Worm (Caenorhabditis elegans) whole organism, L1 larva: ENCODE results near the gene tnt-2.

Experiments used
- C04F5.9 ChIP-seq: sonication (generic microtip); optimal IDR thresholded peaks from 2 replicates; lab custom pipeline; 2016; ENCODE audit warnings: missing genetic modification characterization, missing compliant biosample characterization
- F16B12.6 ChIP-seq: fragments of 150-350 bp; optimal IDR thresholded peaks from 2 replicates; lab custom pipeline; 2014; ENCODE audit warnings: missing biosample characterization, missing genetic modification characterization
- aly-2 ChIP-seq: fragments of 150-350 bp; optimal IDR thresholded peaks from 2 replicates; lab custom pipeline; 2014; ENCODE audit warnings: missing biosample characterization, missing genetic modification characterization
- ceh-82 ChIP-seq, 3 experiments: fragments of 150-350 bp in 1 of 3; sonication (generic microtip) in 2 of 3; optimal IDR thresholded peaks; 2 replicates each; lab custom pipeline; 2014 to 2017; ENCODE audit warnings: missing biosample characterization in 3 of 3, missing genetic modification characterization in 3 of 3
- ceh-90 ChIP-seq: sonication (generic microtip); optimal IDR thresholded peaks from 2 replicates; lab custom pipeline; 2016; ENCODE audit warnings: missing genetic modification characterization, missing compliant biosample characterization
- dpl-1 ChIP-seq, 3 experiments: fragments of 150-350 bp in 2 of 3; sonication (generic microtip) in 1 of 3; optimal IDR thresholded peaks; 2 replicates each; lab custom pipeline; 2014 to 2017; ENCODE audit warnings: missing biosample characterization in 3 of 3, missing genetic modification characterization in 3 of 3, missing genetic modification reagents in 3 of 3
- dsc-1 ChIP-seq: sonication (generic microtip); optimal IDR thresholded peaks from 2 replicates; lab custom pipeline; 2016; ENCODE audit warnings: mild to moderate bottlenecking, missing genetic modification characterization, missing compliant biosample characterization
- elt-3 ChIP-seq, 6 experiments: fragments of 150-350 bp in 1 of 6; sonication (generic microtip); optimal IDR thresholded peaks; 2 replicates each; lab custom pipeline; 2017 to 2018; ENCODE audit warnings: missing biosample characterization in 6 of 6, missing genetic modification characterization in 6 of 6, inconsistent platforms in 1 of 6
- fkh-10 ChIP-seq: sonication (generic microtip); optimal IDR thresholded peaks from 2 replicates; lab custom pipeline; 2017; ENCODE audit warnings: missing biosample characterization, missing genetic modification reagents, missing genetic modification characterization
- fkh-4 ChIP-seq: sonication (generic microtip); optimal IDR thresholded peaks from 2 replicates; lab custom pipeline; 2016; ENCODE audit warnings: missing compliant biosample characterization, missing genetic modification characterization, borderline replicate concordance
- fkh-8 ChIP-seq: sonication (generic microtip); optimal IDR thresholded peaks from 2 replicates; lab custom pipeline; 2016; ENCODE audit warnings: mild to moderate bottlenecking, missing genetic modification characterization, missing compliant biosample characterization
- fos-1 ChIP-seq: fragments of 150-350 bp; optimal IDR thresholded peaks from 2 replicates; lab custom pipeline; 2014; ENCODE audit warnings: missing biosample characterization, missing genetic modification characterization
- grh-1 ChIP-seq: fragments of 200-800 bp; sonication (Bioruptor generic); IDR thresholded peaks from 2 replicates; pipeline ENCODE4 v1.3.6; 2022; ENCODE audit warnings: missing genetic modification reagents, missing genetic modification characterization, missing compliant biosample characterization
- hlh-17 ChIP-seq: fragments of 200-800 bp; sonication (Bioruptor generic); optimal IDR thresholded peaks from 2 replicates; lab custom pipeline; 2018; ENCODE audit warnings: missing genetic modification characterization, mild to moderate bottlenecking, missing compliant biosample characterization, moderate library complexity, borderline replicate concordance
- lin-14 ChIP-seq: fragments of 200-800 bp; sonication (Bioruptor generic); optimal IDR thresholded peaks from 2 replicates; lab custom pipeline; 2018; ENCODE audit warnings: mild to moderate bottlenecking, missing genetic modification characterization, moderate library complexity, missing compliant biosample characterization
- lin-35 ChIP-seq, 2 experiments: fragments of 150-350 bp; optimal IDR thresholded peaks; 2 replicates each; lab custom pipeline; 2014; ENCODE audit warnings: missing biosample characterization in 2 of 2, missing genetic modification characterization in 2 of 2, missing genetic modification reagents in 2 of 2
- lsy-2 ChIP-seq, 2 experiments: fragments of 150-350 bp; optimal IDR thresholded peaks; 2 replicates each; lab custom pipeline; 2014; ENCODE audit warnings: missing biosample characterization in 2 of 2, missing genetic modification characterization in 2 of 2
- mep-1 ChIP-seq: fragments of 150-350 bp; optimal IDR thresholded peaks from 2 replicates; lab custom pipeline; 2014; ENCODE audit warnings: missing biosample characterization, missing genetic modification characterization
- nhr-19 ChIP-seq: fragments of 200-800 bp; sonication (Bioruptor generic); conservative IDR thresholded peaks from 2 replicates; pipeline ENCODE4 v1.3.6; 2022; ENCODE audit warnings: missing genetic modification characterization, missing compliant biosample characterization
- nhr-20 ChIP-seq: sonication (generic microtip); optimal IDR thresholded peaks from 2 replicates; lab custom pipeline; 2016; ENCODE audit warnings: mild to moderate bottlenecking, missing genetic modification characterization, missing compliant biosample characterization
- nhr-28 ChIP-seq: fragments of 150-350 bp; optimal IDR thresholded peaks from 2 replicates; lab custom pipeline; 2014; ENCODE audit warnings: missing biosample characterization, missing genetic modification characterization
- nhr-71 ChIP-seq: sonication (generic microtip); optimal IDR thresholded peaks from 2 replicates; lab custom pipeline; 2016; ENCODE audit warnings: mild to moderate bottlenecking, missing genetic modification characterization, moderate library complexity, missing compliant biosample characterization
- nhr-77 ChIP-seq: fragments of 150-350 bp; optimal IDR thresholded peaks from 2 replicates; lab custom pipeline; 2014; ENCODE audit warnings: missing biosample characterization, missing genetic modification characterization
- pag-3 ChIP-seq: sonication (generic microtip); optimal IDR thresholded peaks from 2 replicates; lab custom pipeline; 2017; ENCODE audit warnings: missing genetic modification characterization, mild to moderate bottlenecking, missing compliant biosample characterization, antibody characterized with exemption, borderline replicate concordance; ENCODE audit not compliant: insufficient read depth
- pax-3 ChIP-seq: fragments of 200-800 bp; sonication (Bioruptor generic); optimal IDR thresholded peaks from 2 replicates; lab custom pipeline; 2018; ENCODE audit warnings: mild to moderate bottlenecking, missing genetic modification characterization, moderate library complexity, missing compliant biosample characterization
- rnt-1 ChIP-seq: sonication (generic microtip); optimal IDR thresholded peaks from 2 replicates; lab custom pipeline; 2016; ENCODE audit warnings: mild to moderate bottlenecking, missing genetic modification characterization, moderate library complexity, missing compliant biosample characterization
- snpc-4 ChIP-seq: fragments of 150-350 bp; optimal IDR thresholded peaks from 2 replicates; lab custom pipeline; 2014; ENCODE audit warnings: missing biosample characterization, missing genetic modification characterization
- snu-23 ChIP-seq: sonication (generic microtip); optimal IDR thresholded peaks from 2 replicates; lab custom pipeline; 2016; ENCODE audit warnings: missing genetic modification characterization, missing compliant biosample characterization
- sox-4 ChIP-seq: sonication (generic microtip); optimal IDR thresholded peaks from 2 replicates; lab custom pipeline; 2016; ENCODE audit warnings: missing genetic modification characterization, missing compliant biosample characterization
- tlp-1 ChIP-seq: fragments of 150-350 bp; optimal IDR thresholded peaks from 2 replicates; lab custom pipeline; 2014; ENCODE audit warnings: missing biosample characterization, missing genetic modification characterization
- unc-62 ChIP-seq: fragments of 150-350 bp; optimal IDR thresholded peaks from 2 replicates; lab custom pipeline; 2014; ENCODE audit warnings: missing biosample characterization, missing genetic modification reagents, missing genetic modification characterization
- vab-15 ChIP-seq: sonication (generic microtip); optimal IDR thresholded peaks from 2 replicates; lab custom pipeline; 2017; ENCODE audit warnings: missing genotype, mild to moderate bottlenecking, missing genetic modification characterization, missing compliant biosample characterization
- zag-1 ChIP-seq: fragments of 150-350 bp; optimal IDR thresholded peaks from 2 replicates; lab custom pipeline; 2014; ENCODE audit warnings: missing biosample characterization, missing genetic modification characterization
- zip-4 ChIP-seq: fragments of 200-800 bp; sonication (Bioruptor generic); optimal IDR thresholded peaks from 2 replicates; lab custom pipeline; 2018; ENCODE audit warnings: mild to moderate bottlenecking, missing genetic modification characterization, moderate library complexity, missing compliant biosample characterization

tnt-2 gene

DNA sequence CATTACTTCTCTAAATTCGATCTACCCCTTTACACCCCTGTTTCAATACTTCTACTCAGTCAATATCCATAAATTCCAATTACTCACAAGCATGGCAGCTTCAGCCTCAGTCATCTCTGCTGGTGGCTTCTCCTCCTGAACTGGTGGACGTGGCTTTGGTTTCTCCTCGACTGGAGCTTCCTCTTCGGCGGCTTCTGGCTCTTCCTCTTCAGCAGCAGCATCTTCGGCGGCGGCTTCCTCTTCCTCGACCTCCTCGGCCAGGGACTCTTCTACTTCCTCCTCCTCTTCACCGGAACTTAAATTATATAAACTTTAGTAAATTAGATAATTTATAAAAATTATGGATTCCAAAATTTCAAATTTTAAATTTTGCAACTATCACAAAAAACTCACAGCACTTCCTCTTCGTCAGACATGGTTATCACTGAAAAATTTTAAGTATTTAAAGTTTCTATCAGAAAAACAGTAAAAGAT is at the start of gene tnt-2:
Gene tnt-2 (minus strand): TSS at position 424 of the 474 bp plus-strand sequence.
- TF ChIP-seq fkh-10 (no peak), aly-2 (no peak), sox-4 (tag; lab: Kevin White, UChicago) (no peak), nhr-77 (no peak), tlp-1 (no peak)

DNA sequence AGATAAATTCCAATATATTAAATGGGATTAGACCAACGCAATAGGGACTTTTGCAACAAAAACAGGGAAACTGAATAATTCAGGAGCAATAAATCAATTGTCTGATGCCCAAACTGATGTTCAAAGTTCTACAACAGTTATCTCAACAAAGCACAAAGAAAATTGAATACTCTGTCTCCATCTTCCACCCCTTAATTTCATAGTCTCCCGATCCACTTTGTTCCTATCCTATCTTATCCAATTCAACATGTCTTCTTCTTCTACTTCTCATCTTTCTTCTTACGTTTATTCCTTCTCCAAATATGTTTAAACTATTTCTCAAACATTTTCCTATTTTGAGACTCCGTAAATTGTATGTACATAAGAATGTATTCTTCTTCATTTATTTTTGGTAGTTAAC is 47.0 kb upstream of the tnt-2 start:
- TF ChIP-seq lin-14 (GFP tag; lab: Kevin White, UChicago) = peak; percentile 28
- TF ChIP-seq fkh-10 = peak; percentile 61
- no peak for TF ChIP-seq dsc-1
- TF ChIP-seq, all 84 proteins: peak for 2

DNA sequence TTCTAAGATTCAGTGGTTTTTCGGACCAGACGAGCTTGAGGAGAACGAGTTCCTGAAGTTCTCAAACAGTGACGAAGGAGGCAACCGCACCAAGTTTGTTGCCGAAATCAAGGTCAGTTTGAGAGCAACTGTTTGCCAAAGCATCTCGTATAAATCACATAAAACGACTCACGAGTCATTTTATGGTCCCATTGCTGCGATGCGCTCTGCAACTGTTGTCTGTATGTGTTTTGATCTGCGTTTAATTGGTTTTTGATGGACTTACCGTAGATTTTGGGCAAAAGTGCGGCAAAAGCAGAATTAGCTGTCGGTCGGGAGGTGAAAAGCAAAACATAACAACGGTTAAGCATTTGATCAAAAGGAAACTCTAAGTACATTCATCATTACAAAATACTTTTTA is 40.7 kb upstream of the tnt-2 start:
- TF ChIP-seq zip-4 (no peak), lin-35 (GFP tag; optimal IDR thresholded peaks at IDR 0.05; lab: Kevin White, UChicago) (no peak), nhr-20 (tag; lab: Kevin White, UChicago) (peak; percentile 8), nhr-77 (no peak), rnt-1 (tag; lab: Kevin White, UChicago) (peak; percentile 86), nhr-19 (GFP tag; lab: Robert Waterston, UW) (peak; percentile 50), nhr-71 (tag; lab: Kevin White, UChicago) (peak; percentile 86), lsy-2 (tag; optimal IDR thresholded peaks at IDR 0.05; lab: Kevin White, UChicago) (peak in 1 of 2 experiments; percentile 31), snpc-4 (tag; lab: Kevin White, UChicago) (no peak), snu-23 (peak; percentile 3), nhr-28 (tag; lab: Kevin White, UChicago) (no peak), elt-3 (tag; optimal IDR thresholded peaks at IDR 0.05; lab: Kevin White, UChicago) (no peak), fkh-8 (tag; lab: Kevin White, UChicago) (no peak), lin-14 (GFP tag; lab: Kevin White, UChicago) (peak; percentile 14), ceh-82 (tag; optimal IDR thresholded peaks at IDR 0.05; lab: Kevin White, UChicago) (no peak), zag-1 (no peak), F16B12.6 (tag; lab: Kevin White, UChicago) (no peak), grh-1 (no peak), hlh-17 (GFP tag; lab: Kevin White, UChicago) (no peak), fos-1 (no peak)

DNA sequence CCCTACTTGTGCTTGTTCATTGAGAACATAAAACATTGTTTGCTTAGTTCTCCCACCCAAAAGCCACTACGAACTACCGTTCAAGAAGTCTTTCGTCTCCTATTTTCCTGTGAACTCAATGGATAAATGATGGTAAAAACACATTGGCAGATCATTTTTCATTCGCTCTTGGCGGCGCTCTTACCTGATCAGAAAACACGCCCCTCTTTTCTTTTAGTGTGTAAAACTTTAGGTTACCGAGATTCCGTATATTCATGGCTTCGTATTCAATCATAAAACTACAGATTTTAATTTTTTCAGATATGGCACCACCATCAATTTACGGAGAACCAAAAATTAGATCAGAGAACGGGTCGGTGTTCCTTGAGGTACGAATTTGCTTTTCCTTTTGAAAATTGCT is 40.3 kb upstream of the tnt-2 start, which contains the start of gene zig-12:
Gene zig-12 (plus strand): TSS at position 301 of the 400 bp plus-strand sequence.
- TF ChIP-seq fkh-4 (tag; lab: Kevin White, UChicago) (no peak), C04F5.9 (tag; lab: Kevin White, UChicago) (no peak), mep-1 (tag; lab: Kevin White, UChicago) (no peak), unc-62 (GFP tag; lab: Kevin White, UChicago) (no peak), pax-3 (no peak), sox-4 (tag; lab: Kevin White, UChicago) (no peak), nhr-77 (no peak), ceh-90 (tag; lab: Kevin White, UChicago) (no peak)

DNA sequence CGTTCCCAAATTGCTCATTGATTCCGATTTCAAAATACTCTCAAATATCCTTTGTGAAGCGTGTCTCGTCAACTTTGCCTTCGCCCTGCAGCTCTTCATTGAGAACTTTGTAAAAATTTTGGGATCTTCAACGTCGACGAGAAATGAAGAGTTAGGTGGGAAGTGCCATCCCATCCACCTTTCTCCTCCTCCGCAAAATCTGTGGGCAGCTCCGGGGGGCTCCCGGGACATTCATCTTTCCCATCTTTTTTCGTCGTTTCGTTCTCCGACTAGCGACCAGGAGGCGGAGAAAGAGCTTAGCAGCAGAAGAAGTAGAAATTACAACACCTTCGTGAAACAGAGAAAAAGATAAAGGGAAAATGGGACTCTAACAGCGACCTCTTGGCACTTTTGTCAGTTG is 39.6 kb upstream of the tnt-2 start:
- peak; percentile 7 for TF ChIP-seq snu-23
- peak; percentile 44 for TF ChIP-seq nhr-71 (tag; lab: Kevin White, UChicago)
- TF ChIP-seq C04F5.9 (tag; lab: Kevin White, UChicago) = no peak
- peak; percentile 20 for TF ChIP-seq pag-3 (tag; lab: Kevin White, UChicago)
- TF ChIP-seq nhr-77 = no peak
- peak; percentile 62 for TF ChIP-seq lin-14 (GFP tag; lab: Kevin White, UChicago)
- TF ChIP-seq dpl-1 (GFP tag; optimal IDR thresholded peaks at IDR 0.05; lab: Kevin White, UChicago) = no peak
- TF ChIP-seq rnt-1 (tag; lab: Kevin White, UChicago) = peak; percentile 44
- TF ChIP-seq vab-15 (tag; lab: Kevin White, UChicago) = no peak
